Worm (Caenorhabditis elegans) whole organism, mixed stage, embryonic: ENCODE results near the gene srxa-2.

Source experiments
- lin-13 ChIP-seq: fragments of 150-350 bp; optimal IDR thresholded peaks from 2 replicates; lab custom pipeline; 2014; ENCODE audit warnings: missing biosample characterization, missing genetic modification characterization
- pha-4 ChIP-seq: fragments of 150-350 bp; optimal IDR thresholded peaks from 2 replicates; lab custom pipeline; 2018; ENCODE audit warnings: missing biosample characterization, missing genetic modification reagents, missing genetic modification characterization

ce11 chrIV:9396118-9396517 is 27.1 kb upstream of the srxa-2 start, which contains the start of gene col-121:
- TF ChIP-seq lin-13 (tag; lab: Kevin White, UChicago) (no peak), pha-4 (tag; lab: Kevin White, UChicago) (no peak)
